Worm (Caenorhabditis elegans) whole organism, L4 larva: ENCODE results near the gene clec-60.
A peak's percentile ranks its signal among the peaks of the same experiment; 100 is the strongest.

Experiments
- F10B5.3 ChIP-seq: sonication (generic microtip); optimal IDR thresholded peaks from 2 replicates; lab custom pipeline; 2016; ENCODE audit warnings: mild to moderate bottlenecking, missing genetic modification characterization, missing compliant biosample characterization
- F26F4.8 ChIP-seq: fragments of 200-800 bp; sonication (Bioruptor generic); conservative IDR thresholded peaks from 2 replicates; pipeline ENCODE4 v1.3.6; 2022; ENCODE audit warnings: missing genetic modification characterization, missing compliant biosample characterization
- R02D3.7 ChIP-seq: fragments of 150-350 bp; sonication (generic microtip); optimal IDR thresholded peaks from 3 replicates; lab custom pipeline; 2014; ENCODE audit warnings: missing biosample characterization, missing genetic modification characterization
- ZK337.2 ChIP-seq: fragments of 200-800 bp; sonication (Bioruptor generic); IDR thresholded peaks from 2 replicates; pipeline ENCODE4 v1.3.6; 2022; ENCODE audit warnings: missing genetic modification reagents, missing genetic modification characterization, missing compliant biosample characterization
- attf-4 ChIP-seq: sonication (generic microtip); optimal IDR thresholded peaks from 3 replicates; lab custom pipeline; 2017; ENCODE audit warnings: missing biosample characterization, missing genetic modification characterization
- ceh-20 ChIP-seq: fragments of 200-800 bp; sonication (Bioruptor generic); IDR thresholded peaks from 2 replicates; pipeline ENCODE4 v1.3.6; 2022; ENCODE audit warnings: missing genetic modification reagents, missing genetic modification characterization, missing compliant biosample characterization
- ceh-32 ChIP-seq: sonication (generic microtip); optimal IDR thresholded peaks from 2 replicates; lab custom pipeline; 2016; ENCODE audit warnings: mild to moderate bottlenecking, missing genetic modification characterization, missing compliant biosample characterization; ENCODE audit not compliant: poor library complexity
- ceh-62 ChIP-seq: sonication (generic microtip); optimal IDR thresholded peaks from 2 replicates; lab custom pipeline; 2017; ENCODE audit warnings: missing biosample characterization, missing genetic modification characterization
- ces-1 ChIP-seq: fragments of 150-350 bp; sonication (generic microtip); optimal IDR thresholded peaks from 4 replicates; lab custom pipeline; 2014; ENCODE audit warnings: missing biosample characterization, missing genetic modification reagents, missing genetic modification characterization
- cey-2 ChIP-seq: sonication (generic microtip); optimal IDR thresholded peaks from 3 replicates; lab custom pipeline; 2017; ENCODE audit warnings: missing genetic modification characterization, mild to moderate bottlenecking, missing compliant biosample characterization, antibody characterized with exemption, borderline replicate concordance; ENCODE audit not compliant: insufficient read depth
- daf-12 ChIP-seq: fragments of 150-350 bp; optimal IDR thresholded peaks from 2 replicates; lab custom pipeline; 2014; ENCODE audit warnings: missing biosample characterization, missing genetic modification reagents, missing genetic modification characterization
- daf-16 ChIP-seq, 3 experiments: sonication (generic microtip); optimal IDR thresholded peaks; 2 replicates each; lab custom pipeline; 2016 to 2017; ENCODE audit warnings: missing genetic modification characterization in 3 of 3, missing genetic modification reagents in 3 of 3, mild to moderate bottlenecking in 2 of 3, missing compliant biosample characterization in 2 of 3, missing biosample characterization in 1 of 3, moderate library complexity in 1 of 3
- daf-19 ChIP-seq: fragments of 200-800 bp; sonication (Bioruptor generic); conservative IDR thresholded peaks from 2 replicates; pipeline ENCODE4 v1.3.6; 2022; ENCODE audit warnings: missing genetic modification characterization, missing compliant biosample characterization
- dmd-6 ChIP-seq: fragments of 200-800 bp; sonication (Bioruptor generic); IDR thresholded peaks from 2 replicates; pipeline ENCODE4 v1.3.6; 2022; ENCODE audit warnings: missing genetic modification reagents, missing genetic modification characterization, missing compliant biosample characterization
- dpl-1 ChIP-seq: fragments of 150-350 bp; optimal IDR thresholded peaks from 2 replicates; lab custom pipeline; 2014; ENCODE audit warnings: missing biosample characterization, missing genetic modification reagents, missing genetic modification characterization
- duxl-1 ChIP-seq: sonication (generic microtip); optimal IDR thresholded peaks from 2 replicates; lab custom pipeline; 2016; ENCODE audit warnings: mild to moderate bottlenecking, missing genetic modification characterization, moderate library complexity, missing compliant biosample characterization; ENCODE audit not compliant: poor library complexity
- dve-1 ChIP-seq: sonication (generic microtip); optimal IDR thresholded peaks from 2 replicates; lab custom pipeline; 2017; ENCODE audit warnings: antibody characterized with exemption, mild to moderate bottlenecking, missing genetic modification characterization, missing compliant biosample characterization; ENCODE audit not compliant: insufficient read depth
- egl-27 ChIP-seq: sonication (generic microtip); optimal IDR thresholded peaks from 3 replicates; lab custom pipeline; 2017; ENCODE audit warnings: missing biosample characterization, missing genetic modification reagents, missing genetic modification characterization
- gei-8 ChIP-seq: fragments of 200-800 bp; sonication (Bioruptor generic); optimal IDR thresholded peaks from 2 replicates; lab custom pipeline; 2018; ENCODE audit warnings: mild to moderate bottlenecking, missing genetic modification characterization, missing compliant biosample characterization
- hif-1 ChIP-seq, 2 experiments: sonication (generic microtip); optimal IDR thresholded peaks; 2 replicates each; lab custom pipeline; 2016 to 2017; ENCODE audit warnings: missing compliant biosample characterization in 2 of 2, missing genetic modification characterization in 2 of 2, missing genetic modification reagents in 2 of 2, missing genotype in 2 of 2, mild to moderate bottlenecking in 1 of 2
- hlh-11 ChIP-seq: fragments of 200-800 bp; sonication (Bioruptor generic); optimal IDR thresholded peaks from 2 replicates; lab custom pipeline; 2018; ENCODE audit warnings: mild to moderate bottlenecking, missing genetic modification characterization, missing compliant biosample characterization
- hlh-30 ChIP-seq: sonication (generic microtip); optimal IDR thresholded peaks from 2 replicates; lab custom pipeline; 2017; ENCODE audit warnings: antibody characterized with exemption, mild to moderate bottlenecking, missing genetic modification characterization, missing compliant biosample characterization; ENCODE audit not compliant: insufficient read depth
- hmg-1.1 ChIP-seq: fragments of 200-800 bp; sonication (Bioruptor generic); IDR thresholded peaks from 2 replicates; pipeline ENCODE4 v1.3.6; 2022; ENCODE audit warnings: missing genetic modification reagents, missing genetic modification characterization, missing compliant biosample characterization
- lim-7 ChIP-seq: fragments of 200-800 bp; sonication (Bioruptor generic); IDR thresholded peaks from 2 replicates; pipeline ENCODE4 v1.3.6; 2022; ENCODE audit warnings: missing genetic modification characterization, missing compliant biosample characterization
- lin-15B ChIP-seq: fragments of 150-350 bp; sonication (generic microtip); optimal IDR thresholded peaks from 3 replicates; lab custom pipeline; 2014; ENCODE audit warnings: missing biosample characterization, missing genetic modification characterization
- lin-38 ChIP-seq: fragments of 200-800 bp; sonication (Bioruptor generic); IDR thresholded peaks from 2 replicates; pipeline ENCODE4 v1.3.6; 2022; ENCODE audit warnings: missing genetic modification reagents, missing genetic modification characterization, missing compliant biosample characterization
- lin-39 ChIP-seq: fragments of 150-350 bp; optimal IDR thresholded peaks from 2 replicates; lab custom pipeline; 2014; ENCODE audit warnings: missing biosample characterization, missing genetic modification reagents, missing genetic modification characterization
- lir-3 ChIP-seq: sonication (generic microtip); optimal IDR thresholded peaks from 2 replicates; lab custom pipeline; 2016; ENCODE audit warnings: mild to moderate bottlenecking, missing genetic modification characterization, missing compliant biosample characterization
- mdl-1 ChIP-seq, 2 experiments: fragments of 150-350 bp in 1 of 2; sonication (generic microtip) in 1 of 2; optimal IDR thresholded peaks; 2 replicates each; lab custom pipeline; 2014 to 2017; ENCODE audit warnings: missing biosample characterization in 2 of 2, missing genetic modification characterization in 2 of 2
- mep-1 ChIP-seq: fragments of 150-350 bp; sonication (generic microtip); optimal IDR thresholded peaks from 3 replicates; lab custom pipeline; 2014; ENCODE audit warnings: missing biosample characterization, missing genetic modification characterization
- mes-2 ChIP-seq: sonication (generic microtip); optimal IDR thresholded peaks from 2 replicates; lab custom pipeline; 2016; ENCODE audit warnings: missing genotype, mild to moderate bottlenecking, missing genetic modification characterization, missing compliant biosample characterization; ENCODE audit not compliant: poor library complexity, severe bottlenecking
- mxl-3 ChIP-seq: fragments of 200-800 bp; sonication (Bioruptor generic); optimal IDR thresholded peaks from 2 replicates; lab custom pipeline; 2018; ENCODE audit warnings: mild to moderate bottlenecking, missing genetic modification characterization, missing compliant biosample characterization
- nhr-102 ChIP-seq: sonication (generic microtip); optimal IDR thresholded peaks from 2 replicates; lab custom pipeline; 2016; ENCODE audit warnings: mild to moderate bottlenecking, missing genetic modification characterization, moderate library complexity, missing compliant biosample characterization
- nhr-11 ChIP-seq: fragments of 150-350 bp; optimal IDR thresholded peaks from 2 replicates; lab custom pipeline; 2014; ENCODE audit warnings: missing biosample characterization, missing genetic modification characterization
- nhr-111 ChIP-seq: fragments of 200-800 bp; sonication (Bioruptor generic); optimal IDR thresholded peaks from 2 replicates; lab custom pipeline; 2018; ENCODE audit warnings: mild to moderate bottlenecking, missing genetic modification characterization, missing compliant biosample characterization
- nhr-237 ChIP-seq: sonication (generic microtip); optimal IDR thresholded peaks from 2 replicates; lab custom pipeline; 2017; ENCODE audit warnings: missing biosample characterization, missing genetic modification characterization
- nhr-48 ChIP-seq: sonication (generic microtip); optimal IDR thresholded peaks from 2 replicates; lab custom pipeline; 2016; ENCODE audit warnings: mild to moderate bottlenecking, missing genetic modification characterization, missing compliant biosample characterization
- nhr-77 ChIP-seq: fragments of 150-350 bp; optimal IDR thresholded peaks from 2 replicates; lab custom pipeline; 2014; ENCODE audit warnings: missing biosample characterization, missing genetic modification characterization
- php-3 ChIP-seq: fragments of 200-800 bp; sonication (Bioruptor generic); IDR thresholded peaks from 2 replicates; pipeline ENCODE4 v1.3.6; 2022; ENCODE audit warnings: missing genetic modification reagents, missing genetic modification characterization, missing compliant biosample characterization
- set-16 ChIP-seq: fragments of 200-800 bp; sonication (Bioruptor generic); IDR thresholded peaks from 2 replicates; pipeline ENCODE4 v1.3.6; 2022; ENCODE audit warnings: missing genetic modification reagents, missing genetic modification characterization, missing compliant biosample characterization
- snpc-1.2 ChIP-seq: fragments of 200-800 bp; sonication (Bioruptor generic); IDR thresholded peaks from 2 replicates; pipeline ENCODE4 v1.3.6; 2022; ENCODE audit warnings: missing genetic modification reagents, missing genetic modification characterization, missing compliant biosample characterization
- snpc-4 ChIP-seq: fragments of 150-350 bp; optimal IDR thresholded peaks from 2 replicates; lab custom pipeline; 2014; ENCODE audit warnings: missing biosample characterization, missing genetic modification characterization
- tra-1 ChIP-seq: fragments of 200-800 bp; sonication (Bioruptor generic); IDR thresholded peaks from 2 replicates; pipeline ENCODE4 v1.3.6; 2022; ENCODE audit warnings: missing genetic modification reagents, missing genetic modification characterization, missing compliant biosample characterization
- unc-62 ChIP-seq, 3 experiments: fragments of 150-350 bp in 1 of 3; sonication (generic microtip); optimal IDR thresholded peaks in 2 of 3; peaks in 1 of 3; 1 replicate in 1 of 3; 2 replicates in 2 of 3; lab custom pipeline; 2014 to 2017; ENCODE audit warnings: missing biosample characterization in 3 of 3, missing genetic modification characterization in 3 of 3, missing genetic modification reagents in 3 of 3, missing genotype in 1 of 3
- vab-7 ChIP-seq: fragments of 200-800 bp; sonication (Bioruptor generic); IDR thresholded peaks from 2 replicates; pipeline ENCODE4 v1.3.6; 2022; ENCODE audit warnings: missing genetic modification reagents, missing genetic modification characterization, missing compliant biosample characterization
- zag-1 ChIP-seq: fragments of 150-350 bp; optimal IDR thresholded peaks from 2 replicates; lab custom pipeline; 2014; ENCODE audit warnings: missing biosample characterization, missing genetic modification characterization
- zfp-3 ChIP-seq: fragments of 200-800 bp; sonication (Bioruptor generic); conservative IDR thresholded peaks from 2 replicates; pipeline ENCODE4 v1.3.6; 2022; ENCODE audit warnings: missing genetic modification reagents, missing genetic modification characterization, missing compliant biosample characterization
- zip-11 ChIP-seq: fragments of 200-800 bp; sonication (Bioruptor generic); IDR thresholded peaks from 2 replicates; pipeline ENCODE4 v1.3.6; 2022; ENCODE audit warnings: missing genetic modification characterization, missing compliant biosample characterization
- zip-2 ChIP-seq: fragments of 150-350 bp; optimal IDR thresholded peaks from 2 replicates; lab custom pipeline; 2014; ENCODE audit warnings: missing biosample characterization, missing genetic modification characterization
- ztf-7 ChIP-seq: fragments of 150-350 bp; optimal IDR thresholded peaks from 2 replicates; lab custom pipeline; 2014; ENCODE audit warnings: missing biosample characterization, missing genetic modification characterization

The clec-60 gene

ce11 chrII:10501578-10501977 is 19.9 kb upstream of the clec-60 start (continued):
- TF ChIP-seq gei-8, result no peak
- no peak for TF ChIP-seq F10B5.3 (tag; lab: Kevin White, UChicago)
- no peak for TF ChIP-seq lin-15B (tag; lab: Kevin White, UChicago)
- no peak for TF ChIP-seq lin-38 (GFP tag; lab: Robert Waterston, UW)
- TF ChIP-seq zip-11 (GFP tag; lab: Robert Waterston, UW), result no peak
- TF ChIP-seq mdl-1 (tag; optimal IDR thresholded peaks at IDR 0.05; lab: Kevin White, UChicago), result peak in 1 of 2 experiments; percentile 86
- TF ChIP-seq dve-1 (tag; lab: Kevin White, UChicago), result no peak
- TF ChIP-seq zag-1 (tag; lab: Kevin White, UChicago), result no peak
- no peak for TF ChIP-seq ceh-32 (tag; lab: Kevin White, UChicago)
- TF ChIP-seq daf-12, result no peak
- no peak for TF ChIP-seq ces-1 (GFP tag; lab: Kevin White, UChicago)
- peak; percentile 36 for TF ChIP-seq duxl-1
- TF ChIP-seq mes-2, result peak; percentile 54
- peak; percentile 25 for TF ChIP-seq nhr-77 (tag; lab: Kevin White, UChicago)
- TF ChIP-seq hlh-11, result peak; percentile 76
- no peak for TF ChIP-seq lir-3 (tag; lab: Kevin White, UChicago)
- no peak for TF ChIP-seq egl-27 (tag; lab: Kevin White, UChicago)
- no peak for TF ChIP-seq snpc-1.2 (GFP tag; lab: Robert Waterston, UW)
- no peak for TF ChIP-seq php-3
- peak; percentile 91 for TF ChIP-seq mxl-3 (GFP tag; lab: Kevin White, UChicago)
- TF ChIP-seq vab-7 (GFP tag; lab: Robert Waterston, UW), result no peak
- TF ChIP-seq hmg-1.1, result peak; percentile 50; the same call in 1 of the 2 replicates
- TF ChIP-seq dmd-6 (GFP tag; lab: Robert Waterston, UW), result no peak
- no peak for TF ChIP-seq nhr-102 (tag; lab: Kevin White, UChicago)
- TF ChIP-seq ztf-7 (tag; lab: Kevin White, UChicago), result no peak
- no peak for TF ChIP-seq cey-2 (tag; lab: Kevin White, UChicago)
- no peak for TF ChIP-seq lin-39 (tag; lab: Kevin White, UChicago)
- TF ChIP-seq nhr-237 (tag; lab: Kevin White, UChicago), result no peak
- TF ChIP-seq set-16, result no peak
- TF ChIP-seq daf-19 (GFP tag; lab: Robert Waterston, UW), result no peak
- no peak for TF ChIP-seq F26F4.8 (GFP tag; lab: Robert Waterston, UW)
- no peak for TF ChIP-seq daf-16 (GFP tag; optimal IDR thresholded peaks at IDR 0.05; lab: Kevin White, UChicago)
- peak; percentile 10 for TF ChIP-seq daf-16 (tag; optimal IDR thresholded peaks at IDR 0.05; lab: Kevin White, UChicago)
- peak; percentile 87 for TF ChIP-seq hlh-30 (tag; lab: Kevin White, UChicago)
- TF ChIP-seq hif-1 (tag; optimal IDR thresholded peaks at IDR 0.05; lab: Kevin White, UChicago), result peak in 1 of 2 experiments; percentile 38
- no peak for TF ChIP-seq dpl-1 (GFP tag; lab: Kevin White, UChicago)
- no peak for TF ChIP-seq zip-2 (tag; lab: Kevin White, UChicago)
- peak; percentile 53 for TF ChIP-seq mep-1 (tag; lab: Kevin White, UChicago)
- TF ChIP-seq tra-1 (GFP tag; lab: Robert Waterston, UW), result no peak
- TF ChIP-seq lim-7 (GFP tag; lab: Robert Waterston, UW), result no peak
- TF ChIP-seq nhr-111 (GFP tag; lab: Kevin White, UChicago), result no peak
- TF ChIP-seq ZK337.2 (GFP tag; lab: Robert Waterston, UW), result no peak
- no peak for TF ChIP-seq ceh-62 (tag; lab: Kevin White, UChicago)
- no peak for TF ChIP-seq snpc-4 (tag; lab: Kevin White, UChicago)
- peak in 1 of 2 experiments; percentile 75 for TF ChIP-seq unc-62 (GFP tag; optimal IDR thresholded peaks at IDR 0.05 in 1 of 2; lab: Kevin White, UChicago)
- no peak for TF ChIP-seq unc-62 (tag; optimal IDR thresholded peaks at IDR 0.05; lab: Kevin White, UChicago)
- peak; percentile 79 for TF ChIP-seq nhr-11
- TF ChIP-seq nhr-48 (tag; lab: Kevin White, UChicago), result peak; percentile 29
- no peak for TF ChIP-seq R02D3.7 (tag; lab: Kevin White, UChicago)
- TF ChIP-seq ceh-20 (GFP tag; lab: Robert Waterston, UW), result no peak
- no peak for TF ChIP-seq zfp-3
- TF ChIP-seq attf-4 (tag; lab: Kevin White, UChicago), result no peak
